Fruit fly (Drosophila melanogaster) whole organism, embryonic: ENCODE results near the gene CG16812.

ENCODE experiments used
- Atf6 ChIP-seq: fragments of 200-800 bp; sonication (Bioruptor generic); IDR thresholded peaks from 2 replicates; pipeline ENCODE4 v1.3.6; 2022; ENCODE audit warnings: missing biosample characterization, missing genetic modification characterization
- CG15479 ChIP-seq: fragments of 200-800 bp; sonication (Bioruptor generic); optimal IDR thresholded peaks from 3 replicates; lab custom pipeline; 2019; ENCODE audit warnings: missing biosample characterization, mild to moderate bottlenecking, missing genetic modification characterization, moderate library complexity
- CG17568 ChIP-seq: fragments of 200-800 bp; sonication (Bioruptor generic); optimal IDR thresholded peaks from 2 replicates; lab custom pipeline; 2018; ENCODE audit warnings: missing biosample characterization, mild to moderate bottlenecking, missing genetic modification characterization, moderate library complexity
- CG17829 ChIP-seq: fragments of 200-800 bp; optimal IDR thresholded peaks from 2 replicates; lab custom pipeline; 2019; ENCODE audit warnings: missing biosample characterization, mild to moderate bottlenecking, missing genetic modification characterization, moderate library complexity
- CG7839 ChIP-seq: fragments of 200-800 bp; sonication (Bioruptor generic); optimal IDR thresholded peaks from 3 replicates; lab custom pipeline; 2018; ENCODE audit warnings: missing biosample characterization, mild to moderate bottlenecking, missing genetic modification characterization, moderate library complexity
- CG9817 ChIP-seq: fragments of 200-800 bp; sonication (Bioruptor generic); optimal IDR thresholded peaks from 2 replicates; lab custom pipeline; 2018; ENCODE audit warnings: missing biosample characterization, mild to moderate bottlenecking, missing genetic modification characterization, moderate library complexity
- D ChIP-seq, 2 experiments: fragments of 200-800 bp in 1 of 2; fragments of >200 bp in 1 of 2; sonication (Bioruptor generic) in 1 of 2; optimal IDR thresholded peaks; 2 replicates in 1 of 2; 3 replicates in 1 of 2; lab custom pipeline; 2017; ENCODE audit warnings: mild to moderate bottlenecking in 1 of 2, missing biosample characterization in 1 of 2, missing genetic modification characterization in 1 of 2, missing genetic modification reagents in 1 of 2
- Drgx ChIP-seq: fragments of 200-800 bp; sonication (Bioruptor generic); IDR thresholded peaks from 2 replicates; pipeline ENCODE4 v1.3.6; 2022; ENCODE audit warnings: missing biosample characterization, missing genetic modification characterization
- Eip74EF ChIP-seq, 2 experiments: fragments of 200-800 bp in 1 of 2; fragments of >200 bp in 1 of 2; sonication (Bioruptor generic) in 1 of 2; optimal IDR thresholded peaks; 2 replicates each; lab custom pipeline; 2017 to 2019; ENCODE audit warnings: missing biosample characterization in 2 of 2, missing genetic modification characterization in 2 of 2, mild to moderate bottlenecking in 1 of 2, moderate library complexity in 1 of 2
- Ets65A ChIP-seq: fragments of 200-800 bp; sonication (Bioruptor generic); peaks from one replicate; lab custom pipeline; 2016; ENCODE audit warnings: missing biosample characterization, missing genetic modification characterization
- Kr ChIP-seq: fragments of 200-800 bp; sonication (Bioruptor generic); optimal IDR thresholded peaks from 2 replicates; lab custom pipeline; 2017; ENCODE audit warnings: missing biosample characterization, mild to moderate bottlenecking, missing genetic modification characterization
- Stat92E ChIP-seq, 3 experiments: fragments of >200 bp in 2 of 3; fragments of 200-800 bp in 1 of 3; sonication (Bioruptor generic) in 1 of 3; optimal IDR thresholded peaks; 2 replicates each; lab custom pipeline; 2017 to 2019; ENCODE audit warnings: missing biosample characterization in 3 of 3, missing genetic modification characterization in 3 of 3, mild to moderate bottlenecking in 1 of 3, moderate library complexity in 1 of 3
- TFAM ChIP-seq: fragments of 200-800 bp; sonication (Bioruptor generic); optimal IDR thresholded peaks from 2 replicates; lab custom pipeline; 2017; ENCODE audit warnings: missing biosample characterization, missing genetic modification characterization, inconsistent platforms
- ac ChIP-seq: fragments of 200-800 bp; sonication (Bioruptor generic); optimal IDR thresholded peaks from 3 replicates; lab custom pipeline; 2017; ENCODE audit warnings: missing biosample characterization, mild to moderate bottlenecking, missing genetic modification characterization
- ap ChIP-seq: fragments of 200-800 bp; sonication (Bioruptor generic); IDR thresholded peaks from 2 replicates; pipeline ENCODE4 v1.3.6; 2022; ENCODE audit warnings: missing biosample characterization, missing genetic modification characterization
- az2 ChIP-seq: fragments of 200-800 bp; sonication (Bioruptor generic); optimal IDR thresholded peaks from 3 replicates; lab custom pipeline; 2016; ENCODE audit warnings: missing biosample characterization, missing genetic modification characterization
- br ChIP-seq: fragments of >200 bp; optimal IDR thresholded peaks from 2 replicates; lab custom pipeline; 2017
- cad ChIP-seq: fragments of >200 bp; optimal IDR thresholded peaks from 2 replicates; lab custom pipeline; 2017; ENCODE audit warnings: missing biosample characterization, missing genetic modification characterization
- chinmo ChIP-seq: fragments of 200-800 bp; sonication (Bioruptor generic); IDR thresholded peaks from 4 replicates; pipeline ENCODE4 v1.3.6; 2022; ENCODE audit warnings: missing biosample characterization, missing genetic modification characterization; ENCODE audit not compliant: partially characterized antibody
- corto ChIP-seq: fragments of 200-800 bp; sonication (Bioruptor generic); optimal IDR thresholded peaks from 2 replicates; lab custom pipeline; 2016; ENCODE audit warnings: missing biosample characterization, mild to moderate bottlenecking, missing genetic modification characterization, moderate library complexity
- grn ChIP-seq: fragments of 200-800 bp; sonication (Bioruptor generic); optimal IDR thresholded peaks from 3 replicates; lab custom pipeline; 2017; ENCODE audit warnings: missing biosample characterization, missing genetic modification characterization
- gsb-n ChIP-seq: fragments of 200-800 bp; sonication (Bioruptor generic); optimal IDR thresholded peaks from 3 replicates; lab custom pipeline; 2018; ENCODE audit warnings: missing biosample characterization, mild to moderate bottlenecking, missing genetic modification characterization
- gt ChIP-seq: fragments of 200-800 bp; sonication (Bioruptor generic); IDR thresholded peaks from 2 replicates; pipeline ENCODE4 v1.3.6; 2022; ENCODE audit warnings: missing biosample characterization, missing genetic modification characterization
- inv ChIP-seq: fragments of 200-800 bp; sonication (Bioruptor generic); IDR thresholded peaks from 2 replicates; pipeline ENCODE4 v1.3.6; 2022; ENCODE audit warnings: missing biosample characterization, missing genetic modification characterization; ENCODE audit not compliant: partially characterized antibody
- kni ChIP-seq: fragments of 200-800 bp; sonication (Bioruptor generic); optimal IDR thresholded peaks from 3 replicates; lab custom pipeline; 2017; ENCODE audit warnings: mild to moderate bottlenecking, missing biosample characterization, missing genetic modification reagents, missing genetic modification characterization
- mld ChIP-seq: fragments of 200-800 bp; sonication (Bioruptor generic); IDR thresholded peaks from 3 replicates; pipeline ENCODE4 v1.3.6; 2022; ENCODE audit warnings: missing biosample characterization, missing genetic modification characterization; ENCODE audit not compliant: partially characterized antibody
- oc ChIP-seq: fragments of 200-800 bp; sonication (Bioruptor generic); optimal IDR thresholded peaks from 2 replicates; lab custom pipeline; 2018; ENCODE audit warnings: missing biosample characterization, mild to moderate bottlenecking, missing genetic modification characterization, moderate library complexity
- prd ChIP-seq, 3 experiments: fragments of >200 bp in 2 of 3; fragments of 200-800 bp in 1 of 3; sonication (Bioruptor generic) in 1 of 3; optimal IDR thresholded peaks in 2 of 3; IDR thresholded peaks in 1 of 3; 2 replicates in 2 of 3; 3 replicates in 1 of 3; pipeline versions ENCODE4 v1.3.6 to Lab custom; 2017 to 2022; ENCODE audit warnings: missing biosample characterization in 1 of 3, missing genetic modification characterization in 1 of 3
- pros ChIP-seq: fragments of 200-800 bp; sonication (Bioruptor generic); optimal IDR thresholded peaks from 3 replicates; lab custom pipeline; 2019; ENCODE audit warnings: missing biosample characterization, mild to moderate bottlenecking, missing genetic modification characterization, moderate library complexity
- tll ChIP-seq, 2 experiments: fragments of 200-800 bp in 1 of 2; fragments of >200 bp in 1 of 2; sonication (Bioruptor generic) in 1 of 2; optimal IDR thresholded peaks; 2 replicates each; lab custom pipeline; 2017 to 2019; ENCODE audit warnings: missing biosample characterization in 2 of 2, missing genetic modification characterization in 2 of 2, mild to moderate bottlenecking in 1 of 2, moderate library complexity in 1 of 2
- twi ChIP-seq: fragments of 200-800 bp; optimal IDR thresholded peaks from 2 replicates; lab custom pipeline; 2019; ENCODE audit warnings: missing biosample characterization, mild to moderate bottlenecking, missing genetic modification characterization, moderate library complexity
- wor ChIP-seq: fragments of 200-800 bp; sonication (Bioruptor generic); IDR thresholded peaks from 2 replicates; pipeline ENCODE4 v1.3.6; 2022; ENCODE audit warnings: missing biosample characterization, missing genetic modification characterization
- zen ChIP-seq: fragments of 200-800 bp; sonication (Bioruptor generic); optimal IDR thresholded peaks from 3 replicates; lab custom pipeline; 2018; ENCODE audit warnings: missing biosample characterization, mild to moderate bottlenecking, missing genetic modification characterization, moderate library complexity

Gene CG16812

dm6 chr2L:13219281-13220092 is 2.9 kb upstream of the CG16812 start, which contains the start of the genes CG9426 and mRF1 (continued):
- no peak for TF ChIP-seq Atf6 (GFP tag; lab: Robert Waterston, UW)

DNA sequence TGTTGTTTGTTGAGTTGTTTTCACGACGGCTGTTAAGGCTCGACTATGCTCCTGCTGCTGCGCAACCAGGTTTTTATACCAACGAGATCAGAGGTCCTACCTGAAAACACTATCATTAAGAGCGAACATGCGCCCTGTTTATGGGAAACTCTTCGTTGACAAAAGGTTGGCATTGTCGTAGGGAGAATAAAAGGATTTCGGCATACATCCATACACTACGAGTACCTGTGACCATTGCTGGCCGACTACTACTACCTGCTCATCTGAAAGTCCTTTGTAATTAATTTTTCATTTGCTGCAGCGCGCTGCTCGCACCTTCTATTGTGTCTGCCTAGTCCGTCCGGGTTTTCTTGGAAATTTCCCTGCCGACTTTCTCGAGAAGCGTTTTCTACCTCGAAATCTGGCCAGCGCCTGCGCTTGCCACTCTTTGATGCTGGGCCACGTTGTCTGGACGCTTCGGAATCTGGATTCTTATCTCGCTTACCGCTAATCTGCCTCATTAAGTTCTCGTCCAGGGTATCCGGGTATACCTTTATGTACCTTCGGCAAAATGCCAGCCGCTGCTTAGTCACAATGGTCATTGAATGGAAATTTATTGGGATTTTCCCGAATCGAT is 2.9 kb downstream of the CG16812 start, which contains the start of gene CG15480:
TSS of gene CG15480 (minus strand) at position 51 of the 616 bp plus-strand sequence.
- TF ChIP-seq twi (tag; lab: Kevin White, UChicago): peak; percentile 62
- no peak for TF ChIP-seq Drgx (GFP tag; lab: Robert Waterston, UW)
- peak; percentile 67 for TF ChIP-seq grn (GFP tag; lab: Kevin White, UChicago)
- TF ChIP-seq gsb-n (tag; lab: Kevin White, UChicago): no peak
- TF ChIP-seq mld (GFP tag; lab: Robert Waterston, UW): no peak
- TF ChIP-seq Stat92E (GFP tag; optimal IDR thresholded peaks at IDR 0.05; lab: Kevin White, UChicago): peak in 1 of 3 experiments; percentile 91
- peak; percentile 99 for TF ChIP-seq D (optimal IDR thresholded peaks at IDR 0.05; lab: Kevin White, UChicago)
- TF ChIP-seq D (GFP tag; optimal IDR thresholded peaks at IDR 0.05; lab: Kevin White, UChicago): no peak
- TF ChIP-seq Ets65A: peak; percentile 48
- peak; percentile 90 for TF ChIP-seq Kr (GFP tag; lab: Kevin White, UChicago)
- peak in 1 of 2 experiments; percentile 96 for TF ChIP-seq tll (GFP tag; optimal IDR thresholded peaks at IDR 0.05; lab: Kevin White, UChicago)
- TF ChIP-seq CG15479 (GFP tag; lab: Kevin White, UChicago): peak; percentile 97
- peak; percentile 78 for TF ChIP-seq cad
- TF ChIP-seq ap: no peak
- 0 out of 4 replicates have a peak, but pooled peaks have one; percentile 5 for TF ChIP-seq chinmo (GFP tag; lab: Robert Waterston, UW)
- peak; percentile 99 for TF ChIP-seq zen (tag; lab: Kevin White, UChicago)
- TF ChIP-seq CG17568: no peak
- no peak for TF ChIP-seq inv (GFP tag; lab: Robert Waterston, UW)
- TF ChIP-seq prd (optimal IDR thresholded peaks at IDR 0.05; lab: Kevin White, UChicago): no peak
- no peak for TF ChIP-seq prd (GFP tag; IDR thresholded peaks at IDR 0.05; lab: Robert Waterston, UW)
- TF ChIP-seq gt (GFP tag; lab: Robert Waterston, UW): 0 out of 2 replicates have a peak, but pooled peaks have one; percentile 18
- TF ChIP-seq corto: no peak
- no peak for TF ChIP-seq br (lab: Kevin White, UChicago)
- TF ChIP-seq kni: peak; percentile 49
- no peak for TF ChIP-seq wor (GFP tag; lab: Robert Waterston, UW)
- TF ChIP-seq, all 482 proteins: peak for 13

DNA sequence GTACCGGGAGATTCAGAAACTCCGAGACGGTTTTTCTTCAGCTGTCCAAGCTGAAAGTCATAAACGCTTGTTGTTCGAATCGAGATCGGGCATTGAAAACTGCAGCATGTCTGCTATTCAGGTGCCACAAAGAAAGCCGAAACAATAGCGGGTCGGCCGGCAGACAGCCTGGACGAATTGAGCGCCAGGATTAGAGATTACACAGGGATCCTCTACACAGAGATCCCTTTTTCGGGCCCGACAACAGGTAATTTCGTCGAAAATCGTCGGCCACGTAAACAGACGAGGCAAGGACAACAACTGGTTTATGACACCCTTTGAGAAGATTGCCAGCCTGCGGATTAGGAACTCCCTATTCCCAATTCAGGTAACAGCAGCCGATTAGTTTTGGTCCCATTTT is 4.9 kb downstream of the CG16812 start, which contains the start of gene CG16813:
TSS of gene CG16813 (plus strand) at position 288 of the 400 bp plus-strand sequence.
- no peak for TF ChIP-seq TFAM (GFP tag; lab: Kevin White, UChicago)
- no peak for TF ChIP-seq CG17829
- peak; percentile 96 for TF ChIP-seq D (optimal IDR thresholded peaks at IDR 0.05; lab: Kevin White, UChicago)
- no peak for TF ChIP-seq D (GFP tag; optimal IDR thresholded peaks at IDR 0.05; lab: Kevin White, UChicago)
- peak; percentile 89 for TF ChIP-seq zen (tag; lab: Kevin White, UChicago)
- TF ChIP-seq Eip74EF (GFP tag; optimal IDR thresholded peaks at IDR 0.05; lab: Kevin White, UChicago): no peak
- no peak for TF ChIP-seq az2 (GFP tag; lab: Kevin White, UChicago)
- peak in 1 of 2 experiments; percentile 97 for TF ChIP-seq tll (GFP tag; optimal IDR thresholded peaks at IDR 0.05; lab: Kevin White, UChicago)
- peak; percentile 56 for TF ChIP-seq kni
- TF ChIP-seq CG9817: no peak
- TF ChIP-seq cad: peak; percentile 90
- TF ChIP-seq twi (tag; lab: Kevin White, UChicago): peak; percentile 45
- peak; percentile 26 for TF ChIP-seq oc (tag; lab: Kevin White, UChicago)
- no peak for TF ChIP-seq CG7839
- TF ChIP-seq CG15479 (GFP tag; lab: Kevin White, UChicago): peak; percentile 92
- peak; percentile 49 for TF ChIP-seq ac (GFP tag; lab: Kevin White, UChicago)
- peak; percentile 30 for TF ChIP-seq Kr (GFP tag; lab: Kevin White, UChicago)
- TF ChIP-seq pros (GFP tag; lab: Kevin White, UChicago): peak; percentile 24
